Worm (Caenorhabditis elegans): ENCODE data around the gene gldi-5.

Gene gldi-5

DNA sequence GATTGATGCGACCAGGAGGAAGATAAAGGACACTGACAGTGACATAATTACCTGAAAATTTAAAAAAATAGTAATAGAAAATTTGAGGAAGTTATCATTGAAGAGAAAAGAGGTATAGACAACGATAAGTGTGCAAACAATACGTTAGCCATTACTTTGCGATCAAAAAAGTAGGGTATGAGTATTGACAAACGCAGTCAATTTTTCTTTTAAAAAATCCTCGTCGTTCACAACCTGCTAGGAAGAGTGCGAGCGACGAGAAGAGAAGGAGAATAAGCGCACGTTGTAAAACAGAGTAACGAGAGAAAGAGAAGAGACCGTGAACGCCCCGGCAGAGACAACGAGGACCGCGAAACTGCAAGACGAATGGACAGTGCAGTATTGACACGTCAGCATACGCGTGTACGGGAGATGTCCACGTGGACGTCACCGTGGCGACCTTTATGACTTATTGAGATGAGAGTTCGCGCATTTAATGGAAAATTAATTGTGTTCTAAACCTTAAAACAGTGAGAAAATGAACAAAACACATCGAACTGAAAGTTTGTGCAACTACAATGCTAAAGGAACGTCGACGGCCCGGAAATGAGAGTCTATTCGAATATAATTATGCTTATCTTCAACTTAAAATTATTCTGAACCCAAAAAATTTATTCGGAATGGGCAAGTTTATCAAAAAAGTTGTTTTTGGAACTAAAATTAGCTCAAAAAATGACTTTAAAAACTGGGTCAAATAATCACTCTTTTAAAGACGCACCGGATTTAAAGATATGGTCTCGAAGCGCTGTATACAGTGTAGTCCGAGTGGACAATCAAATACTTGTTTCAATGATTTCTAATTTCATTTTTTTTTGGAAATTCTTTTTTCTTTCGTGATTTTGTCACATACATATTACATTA lies 24.6 kb downstream of the gldi-5 start, which contains the start of the genes pdi-1 and C14B1.2 (continued):
- TF ChIP-seq R02D3.7 (tag; optimal IDR thresholded peaks at IDR 0.05) (no peak), sem-4 (tag; optimal IDR thresholded peaks at IDR 0.05) (no peak), peb-1 (tag; optimal IDR thresholded peaks at IDR 0.05) (no peak)

ce11 chrIII:3699275-3699674 lies 27.0 kb downstream of the gldi-5 start, which contains the start of gene cyn-9:
Gene cyn-9 (minus strand): TSS chrIII:3699640.
- TF ChIP-seq nhr-21 (tag; optimal IDR thresholded peaks at IDR 0.05) (peak; percentile 11), ama-1 (optimal IDR thresholded peaks at IDR 0.05) (no peak)

ce11 chrIII:3698366-3698765 lies 27.9 kb downstream of the gldi-5 start:
- no peak for TF ChIP-seq nhr-129 (tag; optimal IDR thresholded peaks at IDR 0.05)

DNA sequence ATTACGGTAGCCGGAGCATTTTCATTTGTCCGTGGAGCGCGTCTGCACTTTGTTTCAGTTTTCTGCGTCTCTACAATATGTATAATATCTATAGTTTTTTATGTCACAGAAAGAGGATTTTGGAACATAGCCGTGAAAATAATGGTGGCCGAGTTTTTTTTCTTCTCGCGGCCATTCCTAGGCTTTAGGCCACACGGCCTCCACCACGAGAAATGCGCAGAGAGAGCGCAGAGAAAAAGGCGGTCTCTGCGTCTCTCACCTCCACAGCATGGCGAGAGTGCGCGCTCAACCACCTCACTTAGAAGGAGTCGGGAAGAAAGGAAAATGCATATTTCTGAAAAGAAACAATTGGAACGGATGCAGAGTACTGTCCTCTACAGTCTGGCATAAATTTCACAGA lies 30.9 kb downstream of the gldi-5 start:
- TF ChIP-seq lsy-2 (tag; optimal IDR thresholded peaks at IDR 0.05) (peak; percentile 19 to 24), unc-55 (GFP tag; optimal IDR thresholded peaks at IDR 0.05) (peak; percentile 15)

DNA sequence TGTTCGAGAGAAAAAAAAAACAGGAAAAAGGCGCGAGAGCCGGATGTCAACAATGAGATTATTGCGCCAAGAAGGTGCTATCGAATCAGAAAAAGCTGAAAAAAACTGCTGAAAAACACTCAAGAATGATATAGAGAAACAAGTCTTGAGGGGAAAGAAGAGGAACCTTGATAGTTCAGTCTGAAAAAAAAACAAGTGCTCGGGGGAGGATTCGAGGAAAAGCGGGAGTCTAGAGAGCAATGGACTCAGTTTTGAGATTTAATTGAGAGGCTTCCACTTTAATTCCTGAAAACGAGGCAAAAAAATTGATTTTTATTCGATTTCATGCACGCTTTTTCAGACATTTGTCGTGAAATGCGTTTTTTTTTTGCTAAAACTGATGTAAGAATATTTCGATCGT lies 31.7 kb downstream of the gldi-5 start, which contains the start of gene npr-15:
npr-15 (minus strand) TSS at position 101 of the 400 bp plus-strand sequence.
- TF ChIP-seq lin-13 (GFP tag; optimal IDR thresholded peaks at IDR 0.05) (no peak), dmd-4 (tag; optimal IDR thresholded peaks at IDR 0.05) (no peak), R02D3.7 (tag; optimal IDR thresholded peaks at IDR 0.05) (no peak), egl-27 (tag; optimal IDR thresholded peaks at IDR 0.05) (no peak), nhr-10 (tag; optimal IDR thresholded peaks at IDR 0.05) (no peak), mbf-1 (tag; optimal IDR thresholded peaks at IDR 0.05) (no peak)

DNA sequence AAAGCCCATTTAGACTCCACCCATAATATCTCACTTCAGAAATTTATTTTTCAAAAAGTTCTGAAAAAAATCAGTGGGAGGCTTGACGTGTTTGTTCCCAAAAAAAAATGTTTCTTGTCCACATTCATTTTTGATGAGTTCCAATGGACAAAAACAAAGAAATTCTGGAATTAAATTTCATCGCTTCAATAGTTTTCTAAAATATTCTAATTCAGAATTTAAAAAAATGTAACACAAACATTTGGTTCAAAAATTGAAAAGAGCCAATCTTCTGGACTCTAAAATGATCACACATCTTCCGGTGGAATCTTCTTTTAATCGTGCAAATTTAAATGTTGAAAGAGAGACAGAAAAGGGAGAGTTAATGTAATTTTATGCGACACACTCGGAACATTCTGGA lies 33.8 kb downstream of the gldi-5 start:
- TF ChIP-seq fos-1 (tag; optimal IDR thresholded peaks at IDR 0.05), result no peak
- no peak for TF ChIP-seq snpc-4 (tag; optimal IDR thresholded peaks at IDR 0.05)
- no peak for TF ChIP-seq dmd-4 (tag; optimal IDR thresholded peaks at IDR 0.05)
- TF ChIP-seq nhr-77 (tag; optimal IDR thresholded peaks at IDR 0.05), result no peak
- TF ChIP-seq F13H6.1 (tag; optimal IDR thresholded peaks at IDR 0.05), result no peak
- no peak for TF ChIP-seq elt-1 (tag; optimal IDR thresholded peaks at IDR 0.05)
- peak; percentile 24 for TF ChIP-seq C34F6.9 (tag; optimal IDR thresholded peaks at IDR 0.05)
- no peak for TF ChIP-seq nhr-25 (tag; optimal IDR thresholded peaks at IDR 0.05)

DNA sequence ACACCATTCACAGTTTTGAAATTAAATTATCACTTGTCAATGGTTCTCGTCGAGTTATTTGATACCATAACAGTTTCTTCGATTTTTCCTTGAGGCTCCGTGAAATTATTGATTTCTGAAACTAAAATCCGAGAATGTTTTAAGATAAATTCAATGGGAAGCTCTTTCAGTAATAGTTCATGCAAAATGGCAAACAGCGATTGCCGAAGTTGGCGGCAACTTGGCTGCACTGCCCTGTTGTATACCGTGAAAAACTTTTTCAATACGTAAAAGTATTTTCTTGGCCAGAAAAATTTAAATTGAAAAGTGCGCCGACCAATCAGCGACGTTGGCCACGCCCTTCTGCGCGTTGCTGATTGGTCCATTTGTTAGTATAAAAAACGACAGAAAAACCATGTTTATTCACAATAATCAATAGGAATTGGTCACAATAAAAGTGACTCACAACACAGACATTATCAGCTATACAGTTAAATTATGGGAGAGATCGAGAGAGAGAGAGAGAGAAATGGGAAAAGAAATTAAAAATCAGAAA lies 43.4 kb downstream of the gldi-5 start:
- TF ChIP-seq nhr-129 (tag; optimal IDR thresholded peaks at IDR 0.05) (no peak), nhr-23 (tag; optimal IDR thresholded peaks at IDR 0.05) (no peak), skn-1 (tag; optimal IDR thresholded peaks at IDR 0.05) (no peak), Y55F3AM.14 (GFP tag; optimal IDR thresholded peaks at IDR 0.05) (no peak), ceh-82 (tag; optimal IDR thresholded peaks at IDR 0.05) (no peak), aly-2 (tag; optimal IDR thresholded peaks at IDR 0.05) (no peak), unc-55 (GFP tag; optimal IDR thresholded peaks at IDR 0.05) (no peak), ceh-16 (tag; optimal IDR thresholded peaks at IDR 0.05) (no peak), nhr-77 (tag; optimal IDR thresholded peaks at IDR 0.05) (no peak), peb-1 (tag; optimal IDR thresholded peaks at IDR 0.05) (no peak), nhr-12 (tag; optimal IDR thresholded peaks at IDR 0.05) (no peak), unc-39 (tag; optimal IDR thresholded peaks at IDR 0.05) (no peak), nhr-6 (tag; optimal IDR thresholded peaks at IDR 0.05) (no peak), fos-1 (tag; optimal IDR thresholded peaks at IDR 0.05) (no peak), ZK546.5 (tag; optimal IDR thresholded peaks at IDR 0.05) (no peak), C34F6.9 (tag; optimal IDR thresholded peaks at IDR 0.05) (no peak), mbf-1 (tag; optimal IDR thresholded peaks at IDR 0.05) (no peak)
